Fruit fly (Drosophila melanogaster): ENCODE results near the gene Cad74A.

Cad74A gene

dm6 chr3L:17420610-17421194 lies 41.4 kb upstream of the Cad74A start (continued):
- TF ChIP-seq CG32006 (GFP tag; optimal IDR thresholded peaks at IDR 0.05) (peak; percentile 68), CG15336 (GFP tag; IDR thresholded peaks at IDR 0.05) (peak; percentile 58; the same call in 1 of the 2 replicates), Smox (GFP tag; optimal IDR thresholded peaks at IDR 0.05) (peak; percentile 81), achi (GFP tag; optimal IDR thresholded peaks at IDR 0.05) (peak; percentile 84), CG6276 (GFP tag; optimal IDR thresholded peaks at IDR 0.05) (peak; percentile 5), Met (GFP tag; optimal IDR thresholded peaks at IDR 0.05) (peak; percentile 89), CG8632 (GFP tag; optimal IDR thresholded peaks at IDR 0.05) (peak; percentile 84), Gug (GFP tag; IDR thresholded peaks at IDR 0.05) (no peak), acj6 (GFP tag; optimal IDR thresholded peaks at IDR 0.05) (peak; percentile 84)

- TF ChIP-seq eg (GFP tag; IDR thresholded peaks at IDR 0.05): 0 out of 3 replicates have a peak, but pooled peaks have one; percentile 7
- TF ChIP-seq Met (GFP tag; optimal IDR thresholded peaks at IDR 0.05): no peak
- peak; percentile 81 for TF ChIP-seq fkh (GFP tag; optimal IDR thresholded peaks at IDR 0.05)
- TF ChIP-seq CG4318 (GFP tag; optimal IDR thresholded peaks at IDR 0.05): no peak
- no peak for TF ChIP-seq net (GFP tag; optimal IDR thresholded peaks at IDR 0.05)
- 0 out of 3 replicates have a peak, but pooled peaks have one; percentile 36 for TF ChIP-seq CG6163 (GFP tag; IDR thresholded peaks at IDR 0.05)
- peak; percentile 37 for TF ChIP-seq Eip78C (GFP tag)
These were observed 39.9 kb upstream of the Cad74A start for dm6 chr3L:17419103-17419741.

dm6 chr3L:17415967-17416749 lies 36.8 kb upstream of the Cad74A start:
- TF ChIP-seq dsx (GFP tag; optimal IDR thresholded peaks at IDR 0.05; ENCODE audit: poor library complexity, severe bottlenecking): peak; percentile 84
- no peak for TF ChIP-seq CG11294 (GFP tag; IDR thresholded peaks at IDR 0.05)
- TF ChIP-seq Hr39 (GFP tag; optimal IDR thresholded peaks at IDR 0.05): peak; percentile 16
- peak; percentile 78 for TF ChIP-seq CG3919 (GFP tag; optimal IDR thresholded peaks at IDR 0.05)
- TF ChIP-seq achi (GFP tag; optimal IDR thresholded peaks at IDR 0.05): peak; percentile 64
- TF ChIP-seq net (GFP tag; optimal IDR thresholded peaks at IDR 0.05): peak; percentile 76
- TF ChIP-seq fkh (GFP tag; optimal IDR thresholded peaks at IDR 0.05): peak; percentile 11
- peak; percentile 71 for TF ChIP-seq CG8632 (GFP tag; optimal IDR thresholded peaks at IDR 0.05)
- TF ChIP-seq CG6163 (GFP tag; IDR thresholded peaks at IDR 0.05): peak; percentile 80
- no peak for TF ChIP-seq eg (GFP tag; IDR thresholded peaks at IDR 0.05)
- no peak for TF ChIP-seq fd85E (GFP tag; optimal IDR thresholded peaks at IDR 0.05)
- TF ChIP-seq Ets21C (GFP tag; optimal IDR thresholded peaks at IDR 0.05): peak; percentile 14
- TF ChIP-seq OdsH (GFP tag; optimal IDR thresholded peaks at IDR 0.05): peak; percentile 76
- peak; percentile 86 for TF ChIP-seq CG3032 (tag; optimal IDR thresholded peaks at IDR 0.05)
- peak; percentile 75 for TF ChIP-seq pdm3 (GFP tag; optimal IDR thresholded peaks at IDR 0.05)
- TF ChIP-seq CG11762 (GFP tag; optimal IDR thresholded peaks at IDR 0.05; ENCODE audit: insufficient read depth): peak; percentile 61
- peak; percentile 91 for TF ChIP-seq CG10669 (GFP tag; optimal IDR thresholded peaks at IDR 0.05)
- TF ChIP-seq Gug (GFP tag; IDR thresholded peaks at IDR 0.05): no peak
- TF ChIP-seq CG16779 (tag; optimal IDR thresholded peaks at IDR 0.05): peak; percentile 43
- TF ChIP-seq Sox14 (GFP tag; optimal IDR thresholded peaks at IDR 0.05): peak; percentile 59
- TF ChIP-seq acj6 (GFP tag; optimal IDR thresholded peaks at IDR 0.05): peak; percentile 73
- peak; percentile 70 for TF ChIP-seq CG34406 (GFP tag; optimal IDR thresholded peaks at IDR 0.05)
- TF ChIP-seq Eip75B (GFP tag; optimal IDR thresholded peaks at IDR 0.05): peak; percentile 81
- TF ChIP-seq Smox (GFP tag; optimal IDR thresholded peaks at IDR 0.05): peak; percentile 44
- TF ChIP-seq CG1621 (tag; optimal IDR thresholded peaks at IDR 0.05): peak; percentile 87
- TF ChIP-seq ss (GFP tag; optimal IDR thresholded peaks at IDR 0.05): peak; percentile 91 to 94
- peak; percentile 70 for TF ChIP-seq CG7368 (GFP tag; optimal IDR thresholded peaks at IDR 0.05)
- peak; percentile 61 for TF ChIP-seq CG6792 (GFP tag; optimal IDR thresholded peaks at IDR 0.05)
- no peak for TF ChIP-seq CG6854 (GFP tag; optimal IDR thresholded peaks at IDR 0.05)
- TF ChIP-seq CG32006 (GFP tag; optimal IDR thresholded peaks at IDR 0.05): peak; percentile 42
- peak; percentile 28 to 84 for TF ChIP-seq salr (GFP tag; optimal IDR thresholded peaks at IDR 0.05)
- peak; percentile 20 for TF ChIP-seq Sox102F (GFP tag; optimal IDR thresholded peaks at IDR 0.05)
- TF ChIP-seq lz (GFP tag; optimal IDR thresholded peaks at IDR 0.05): peak; percentile 40
- no peak for TF ChIP-seq Eip93F (GFP tag; optimal IDR thresholded peaks at IDR 0.05)
- peak; percentile 75 for TF ChIP-seq CG9139 (GFP tag; optimal IDR thresholded peaks at IDR 0.05)
- peak; percentile 70 for TF ChIP-seq Sox15 (GFP tag; optimal IDR thresholded peaks at IDR 0.05)
- no peak for TF ChIP-seq vri (GFP tag; optimal IDR thresholded peaks at IDR 0.05)
- peak; percentile 63 for TF ChIP-seq topi (GFP tag; optimal IDR thresholded peaks at IDR 0.05)

Measured in whole organism, prepupa.